Fruit fly (Drosophila melanogaster): ENCODE measurements around the gene CalpC.

CalpC gene

DNA sequence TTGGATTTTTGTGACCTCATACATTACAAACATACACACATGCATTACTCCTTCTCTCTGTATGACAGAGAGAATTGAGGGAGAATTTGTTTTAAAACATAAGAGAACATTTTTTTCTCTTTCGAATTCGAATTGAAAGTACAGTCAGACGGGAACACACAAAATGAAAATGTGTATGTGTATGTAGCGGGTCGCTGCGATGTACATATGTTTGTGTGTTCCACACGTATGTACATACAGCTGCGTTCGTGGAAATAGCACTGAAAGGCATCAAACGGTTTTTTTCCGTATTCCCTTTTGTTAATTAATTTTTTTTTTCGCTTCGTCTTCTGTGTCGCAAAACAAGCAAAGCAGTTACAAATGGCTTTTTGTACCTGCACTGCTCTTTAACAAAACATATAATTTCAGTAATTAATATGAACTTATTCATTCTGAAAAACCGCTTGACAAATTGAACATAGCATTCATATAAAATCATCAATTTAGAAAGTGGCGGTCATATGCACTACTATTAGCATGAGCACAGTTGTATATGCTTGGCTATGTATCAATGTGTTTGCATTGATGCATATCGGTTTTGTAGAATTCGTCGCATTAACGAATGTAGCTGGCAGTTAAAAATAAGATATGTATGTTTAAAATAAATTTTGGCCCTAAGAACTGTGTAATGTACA is 7.2 kb downstream of the CalpC start (continued):
- TF ChIP-seq CG1603 (tag; optimal IDR thresholded peaks at IDR 0.05) (peak; percentile 89), Med (GFP tag) (peak; percentile 99), Atf-2 (GFP tag; optimal IDR thresholded peaks at IDR 0.05) (peak; percentile 94), bigmax (GFP tag; optimal IDR thresholded peaks at IDR 0.05) (peak; percentile 61), ash1 (GFP tag; optimal IDR thresholded peaks at IDR 0.05) (peak; percentile 87), da (GFP tag; optimal IDR thresholded peaks at IDR 0.05) (peak; percentile 91), Bdp1 (GFP tag; optimal IDR thresholded peaks at IDR 0.05) (peak; percentile 87), Dad (GFP tag; optimal IDR thresholded peaks at IDR 0.05) (peak; percentile 94), CG2875 (GFP tag; optimal IDR thresholded peaks at IDR 0.05) (peak; percentile 90), tup (GFP tag; optimal IDR thresholded peaks at IDR 0.05) (peak; percentile 84), dpn (GFP tag; optimal IDR thresholded peaks at IDR 0.05) (peak; percentile 95 to 96), CG34224 (GFP tag; IDR thresholded peaks at IDR 0.05; ENCODE audit: partially characterized antibody) (no peak), insv (GFP tag; optimal IDR thresholded peaks at IDR 0.05) (peak; percentile 18 to 77), pho (GFP tag; optimal IDR thresholded peaks at IDR 0.05) (peak; percentile 94), psq (GFP tag; optimal IDR thresholded peaks at IDR 0.05) (peak; percentile 76), ken (GFP tag; IDR thresholded peaks at IDR 0.05) (peak; percentile 89), CG12391 (tag; optimal IDR thresholded peaks at IDR 0.05) (peak; percentile 97), CG8924 (tag; optimal IDR thresholded peaks at IDR 0.05) (peak; percentile 98), tin (GFP tag; optimal IDR thresholded peaks at IDR 0.05) (peak; percentile 93), wdn (GFP tag; IDR thresholded peaks at IDR 0.05) (peak; percentile 88), luna (GFP tag; optimal IDR thresholded peaks at IDR 0.05) (peak; percentile 87), fru (optimal IDR thresholded peaks at IDR 0.05) (no peak), CG18764 (GFP tag; optimal IDR thresholded peaks at IDR 0.05) (peak; percentile 87), CG13287 (GFP tag; IDR thresholded peaks at IDR 0.05; ENCODE audit: partially characterized antibody) (no peak; the same call in 1 of the 2 replicates), cas (GFP tag; IDR thresholded peaks at IDR 0.05) (peak; percentile 32; the same call in 1 of the 2 replicates), nerfin-2 (GFP tag; IDR thresholded peaks at IDR 0.05; ENCODE audit: partially characterized antibody) (no peak), ro (GFP tag; IDR thresholded peaks at IDR 0.05) (peak; percentile 82), Hmr (GFP tag; optimal IDR thresholded peaks at IDR 0.05) (peak; percentile 98), aop (GFP tag; IDR thresholded peaks at IDR 0.05) (peak; percentile 43; the same call in 1 of the 2 replicates), Sin3A (optimal IDR thresholded peaks at IDR 0.05) (no peak), Hmx (GFP tag; optimal IDR thresholded peaks at IDR 0.05) (peak; percentile 88), chinmo (GFP tag; IDR thresholded peaks at IDR 0.05; ENCODE audit: partially characterized antibody) (no peak; the same call in 2 of the 4 replicates), CG18476 (GFP tag; optimal IDR thresholded peaks at IDR 0.05) (peak; percentile 96), yki (optimal IDR thresholded peaks at IDR 0.05) (peak; percentile 3), corto (GFP tag; optimal IDR thresholded peaks at IDR 0.05) (peak; percentile 53), cad (GFP tag; optimal IDR thresholded peaks at IDR 0.05) (no peak), Hr3 (GFP tag; optimal IDR thresholded peaks at IDR 0.05) (peak; percentile 90), pum (GFP tag; optimal IDR thresholded peaks at IDR 0.05) (peak; percentile 93), zen2 (GFP tag; IDR thresholded peaks at IDR 0.05; ENCODE audit: partially characterized antibody) (no peak), az2 (GFP tag; optimal IDR thresholded peaks at IDR 0.05) (peak; percentile 94), jumu (GFP tag; optimal IDR thresholded peaks at IDR 0.05) (peak; percentile 95), kah (GFP tag; optimal IDR thresholded peaks at IDR 0.05) (peak; percentile 93), CG15269 (tag; optimal IDR thresholded peaks at IDR 0.05) (peak; percentile 97), CG12236 (GFP tag; optimal IDR thresholded peaks at IDR 0.05) (peak; percentile 93), HLH4C (GFP tag; IDR thresholded peaks at IDR 0.05; ENCODE audit: partially characterized antibody) (no peak), danr (GFP tag; IDR thresholded peaks at IDR 0.05) (peak; percentile 90), CG3065 (GFP tag; optimal IDR thresholded peaks at IDR 0.05) (peak; percentile 90), sima (GFP tag; optimal IDR thresholded peaks at IDR 0.05) (peak; percentile 93), Ets97D (GFP tag; optimal IDR thresholded peaks at IDR 0.05) (peak; percentile 80), CG34422 (GFP tag; IDR thresholded peaks at IDR 0.05) (peak; percentile 91), Fer1 (GFP tag; optimal IDR thresholded peaks at IDR 0.05) (peak; percentile 97)
